Fruit fly (Drosophila melanogaster) whole organism, wandering third instar larva: ENCODE measurements around the gene Tcs3.

Experiments used
- CG32264 ChIP-seq: fragments of 200-800 bp; sonication (Bioruptor generic); optimal IDR thresholded peaks from 2 replicates; lab custom pipeline; 2016; ENCODE audit warnings: missing biosample characterization, missing genetic modification characterization
- CrebA ChIP-seq: fragments of 200-800 bp; sonication (Bioruptor generic); optimal IDR thresholded peaks from 2 replicates; lab custom pipeline; 2016; ENCODE audit warnings: missing biosample characterization, mild to moderate bottlenecking, missing genetic modification characterization, borderline replicate concordance
- Dfd ChIP-seq: fragments of >200 bp; optimal IDR thresholded peaks from 2 replicates; lab custom pipeline; 2017; ENCODE audit warnings: missing biosample characterization, missing genetic modification characterization
- Dif ChIP-seq: fragments of 200-275, 200-300 bp; sonication (Bioruptor generic); optimal IDR thresholded peaks from 2 replicates; lab custom pipeline; 2018; ENCODE audit warnings: missing biosample characterization, missing genetic modification characterization; ENCODE audit not compliant: partially characterized antibody
- GATAd ChIP-seq: sonication (Bioruptor generic); optimal IDR thresholded peaks from 2 replicates; lab custom pipeline; 2016; ENCODE audit warnings: missing biosample characterization, missing genetic modification characterization
- HLH106 ChIP-seq: fragments of 200-800 bp; optimal IDR thresholded peaks from 3 replicates; lab custom pipeline; 2019; ENCODE audit warnings: missing biosample characterization, mild to moderate bottlenecking, missing genetic modification characterization, moderate library complexity
- Hnf4 ChIP-seq: fragments of 200-800 bp; sonication (Bioruptor generic); optimal IDR thresholded peaks from 2 replicates; lab custom pipeline; 2016; ENCODE audit warnings: missing biosample characterization, mild to moderate bottlenecking, missing genetic modification characterization
- Hr78 ChIP-seq: fragments of >200 bp; optimal IDR thresholded peaks from 2 replicates; lab custom pipeline; 2017; ENCODE audit warnings: missing biosample characterization, missing genetic modification characterization
- Hr83 ChIP-seq: fragments of 200-300 bp; sonication (Bioruptor generic); optimal IDR thresholded peaks from 2 replicates; lab custom pipeline; 2016; ENCODE audit warnings: missing biosample characterization, mild to moderate bottlenecking, missing genetic modification characterization, moderate library complexity; ENCODE audit not compliant: poor library complexity, severe bottlenecking
- Jra ChIP-seq: sonication (Bioruptor generic); optimal IDR thresholded peaks from 2 replicates; lab custom pipeline; 2016; ENCODE audit warnings: missing biosample characterization, missing genetic modification characterization
- Mio ChIP-seq: sonication (Bioruptor generic); optimal IDR thresholded peaks from 2 replicates; lab custom pipeline; 2016; ENCODE audit warnings: missing biosample characterization, missing genetic modification characterization
- Myc ChIP-seq: fragments of >200 bp; optimal IDR thresholded peaks from 2 replicates; lab custom pipeline; 2017
- N ChIP-seq: fragments of >200 bp; optimal IDR thresholded peaks from 2 replicates; lab custom pipeline; 2018; ENCODE audit warnings: missing biosample characterization, missing external identifiers, missing genetic modification characterization
- OdsH ChIP-seq: fragments of 200-800 bp; sonication (Bioruptor generic); optimal IDR thresholded peaks from 2 replicates; lab custom pipeline; 2016; ENCODE audit warnings: missing biosample characterization, mild to moderate bottlenecking, missing genetic modification characterization
- Rel ChIP-seq, 2 experiments: fragments of 200-800 bp; sonication (Bioruptor generic) in 1 of 2; optimal IDR thresholded peaks; 2 replicates in 1 of 2; 3 replicates in 1 of 2; lab custom pipeline; 2016 to 2019; ENCODE audit warnings: mild to moderate bottlenecking in 2 of 2, missing biosample characterization in 2 of 2, missing genetic modification characterization in 2 of 2, moderate library complexity in 1 of 2
- Sp1 ChIP-seq: fragments of 200-800 bp; sonication (Bioruptor generic); optimal IDR thresholded peaks from 3 replicates; lab custom pipeline; 2019; ENCODE audit warnings: missing biosample characterization, mild to moderate bottlenecking, missing genetic modification characterization, moderate library complexity
- Vsx2 ChIP-seq: fragments of 200-300, 225-300 bp; sonication (Bioruptor generic); optimal IDR thresholded peaks from 2 replicates; lab custom pipeline; 2018; ENCODE audit warnings: missing biosample characterization, missing genetic modification characterization; ENCODE audit not compliant: partially characterized antibody
- br ChIP-seq: fragments of 200-800 bp; sonication (Bioruptor generic); optimal IDR thresholded peaks from 2 replicates; lab custom pipeline; 2016; ENCODE audit warnings: missing biosample characterization, missing genetic modification characterization
- brk ChIP-seq: fragments of 200-800 bp; sonication (Bioruptor generic); optimal IDR thresholded peaks from 2 replicates; lab custom pipeline; 2016; ENCODE audit warnings: missing biosample characterization, mild to moderate bottlenecking, missing genetic modification characterization
- dl ChIP-seq, 2 experiments: fragments of 175-275, 200-275 bp in 1 of 2; fragments of 200-275 bp in 1 of 2; sonication (Bioruptor generic); optimal IDR thresholded peaks; lab custom pipeline; 2018; ENCODE audit warnings: mild to moderate bottlenecking in 2 of 2, missing biosample characterization in 2 of 2, missing genetic modification characterization in 2 of 2, moderate library complexity in 2 of 2; ENCODE audit not compliant: partially characterized antibody in 2 of 2, insufficient read depth in 1 of 2
- dmrt93B ChIP-seq: fragments of 200-800 bp; sonication (Bioruptor generic); optimal IDR thresholded peaks from 2 replicates; lab custom pipeline; 2018; ENCODE audit warnings: missing biosample characterization, mild to moderate bottlenecking, missing genetic modification characterization
- dsf ChIP-seq: sonication (Bioruptor generic); optimal IDR thresholded peaks from 2 replicates; lab custom pipeline; 2016; ENCODE audit warnings: missing biosample characterization, missing genetic modification characterization, borderline replicate concordance
- ey ChIP-seq: fragments of 200-800 bp; sonication (Bioruptor generic); optimal IDR thresholded peaks from 2 replicates; lab custom pipeline; 2016; ENCODE audit warnings: missing biosample characterization, missing genetic modification characterization
- foxo ChIP-seq, 2 experiments: fragments of 200-800 bp; sonication (Bioruptor generic); optimal IDR thresholded peaks; 2 replicates in 1 of 2; 3 replicates in 1 of 2; lab custom pipeline; 2016 to 2017; ENCODE audit warnings: missing biosample characterization in 2 of 2, missing genetic modification characterization in 2 of 2
- h ChIP-seq: fragments of 200-800 bp; sonication (Bioruptor generic); optimal IDR thresholded peaks from 3 replicates; lab custom pipeline; 2016; ENCODE audit warnings: missing biosample characterization, mild to moderate bottlenecking, missing genetic modification characterization
- jim ChIP-seq: fragments of 175-275, 200-325 bp; sonication (Bioruptor generic); optimal IDR thresholded peaks from 2 replicates; lab custom pipeline; 2016; ENCODE audit warnings: missing biosample characterization, mild to moderate bottlenecking, missing genetic modification characterization
- lola ChIP-seq: fragments of >200 bp; optimal IDR thresholded peaks from 2 replicates; lab custom pipeline; 2017; ENCODE audit warnings: missing biosample characterization, missing genetic modification characterization
- pan ChIP-seq: fragments of >200 bp; optimal IDR thresholded peaks from 2 replicates; lab custom pipeline; 2017
- psq ChIP-seq: fragments of 200-800 bp; sonication (Bioruptor generic); optimal IDR thresholded peaks from 3 replicates; lab custom pipeline; 2017; ENCODE audit warnings: missing biosample characterization, mild to moderate bottlenecking, missing genetic modification characterization, moderate library complexity
- rgr ChIP-seq: fragments of 200-800 bp; sonication (Bioruptor generic); optimal IDR thresholded peaks from 3 replicates; lab custom pipeline; 2016; ENCODE audit warnings: missing biosample characterization, mild to moderate bottlenecking, missing genetic modification characterization
- sage ChIP-seq: fragments of 200-800 bp; sonication (Bioruptor generic); optimal IDR thresholded peaks from 2 replicates; lab custom pipeline; 2016; ENCODE audit warnings: missing biosample characterization, mild to moderate bottlenecking, missing genetic modification characterization
- sv ChIP-seq: fragments of 200-800 bp; sonication (Bioruptor generic); optimal IDR thresholded peaks from 3 replicates; lab custom pipeline; 2016; ENCODE audit warnings: missing biosample characterization, missing genetic modification characterization
- tai ChIP-seq: sonication (Bioruptor generic); optimal IDR thresholded peaks from 2 replicates; lab custom pipeline; 2016; ENCODE audit warnings: missing biosample characterization, missing genetic modification characterization
- usp ChIP-seq: fragments of >200 bp; optimal IDR thresholded peaks from 2 replicates; lab custom pipeline; 2017; ENCODE audit warnings: missing biosample characterization, missing genetic modification characterization

Tcs3 gene

dm6 chr3L:16309972-16310371, 41.8 kb upstream of the Tcs3 start:
- TF ChIP-seq GATAd (GFP tag; lab: Kevin White, UChicago), result no peak
- peak; percentile 17 for TF ChIP-seq br
- TF ChIP-seq foxo (GFP tag; optimal IDR thresholded peaks at IDR 0.05; lab: Kevin White, UChicago), result peak in 1 of 2 experiments; percentile 55
- TF ChIP-seq tai, result no peak
- TF ChIP-seq sv, result no peak
- peak; percentile 32 for TF ChIP-seq ey (GFP tag; lab: Kevin White, UChicago)
- no peak for TF ChIP-seq usp
- no peak for TF ChIP-seq brk (GFP tag; lab: Kevin White, UChicago)
- TF ChIP-seq N (GFP tag; lab: Kevin White, UChicago), result no peak

- TF ChIP-seq tai (no peak), sv (no peak), lola (GFP tag; lab: Kevin White, UChicago) (no peak), OdsH (no peak), N (GFP tag; lab: Kevin White, UChicago) (no peak), br (no peak), Vsx2 (GFP tag; lab: Kevin White, UChicago) (no peak), Hnf4 (no peak), Jra (no peak), dl (GFP tag; optimal IDR thresholded peaks at IDR 0.05; lab: Kevin White, UChicago; ENCODE audit: insufficient read depth in 1 of 2, partially characterized antibody in 2 of 2) (no peak), Mio (GFP tag; lab: Kevin White, UChicago) (no peak), jim (GFP tag; lab: Kevin White, UChicago) (no peak), dsf (GFP tag; lab: Kevin White, UChicago) (no peak), pan (lab: Kevin White, UChicago) (no peak), rgr (GFP tag; lab: Kevin White, UChicago) (no peak), psq (GFP tag; lab: Kevin White, UChicago) (no peak), CG32264 (GFP tag; lab: Kevin White, UChicago) (no peak), dmrt93B (GFP tag; lab: Kevin White, UChicago) (no peak), h (GFP tag; lab: Kevin White, UChicago) (no peak)
- TF ChIP-seq, all 38 proteins: peak for 0
Measured at dm6 chr3L:16313985-16314384, 37.8 kb upstream of the Tcs3 start, which contains the start of gene CG13062. CG13062 (plus strand) TSS chr3L:16314285.

- TF ChIP-seq sage (GFP tag; lab: Kevin White, UChicago) (no peak), Hr83 (GFP tag; lab: Kevin White, UChicago) (no peak), HLH106 (tag; lab: Kevin White, UChicago) (no peak), CrebA (no peak), OdsH (no peak), N (GFP tag; lab: Kevin White, UChicago) (no peak), Dif (GFP tag; lab: Kevin White, UChicago) (no peak), Dfd (no peak), lola (GFP tag; lab: Kevin White, UChicago) (no peak), pan (lab: Kevin White, UChicago) (no peak), sv (no peak), Jra (no peak), Sp1 (GFP tag; lab: Kevin White, UChicago) (no peak)
Measured at dm6 chr3L:16317724-16318123, 34.1 kb upstream of the Tcs3 start, which contains the start of gene Nplp3. Nplp3 (plus strand) TSS chr3L:16318024.

dm6 chr3L:16319399-16319906, 32.3 kb upstream of the Tcs3 start, which contains the start of the genes CG13041 and CG13060:
CG13041 (minus strand) TSS chr3L:16319526.
CG13060 (plus strand) TSS chr3L:16319856.
- no peak for TF ChIP-seq rgr (GFP tag; lab: Kevin White, UChicago)
- TF ChIP-seq Hr83 (GFP tag; lab: Kevin White, UChicago), result no peak
- TF ChIP-seq h (GFP tag; lab: Kevin White, UChicago), result no peak
- TF ChIP-seq GATAd (GFP tag; lab: Kevin White, UChicago), result no peak
- TF ChIP-seq CrebA, result no peak
- no peak for TF ChIP-seq Myc (lab: Kevin White, UChicago)
- TF ChIP-seq Rel (GFP tag; optimal IDR thresholded peaks at IDR 0.05; lab: Kevin White, UChicago), result no peak
- no peak for TF ChIP-seq Rel (tag; optimal IDR thresholded peaks at IDR 0.05; lab: Kevin White, UChicago)
- no peak for TF ChIP-seq Hr78 (GFP tag; lab: Kevin White, UChicago)
- no peak for TF ChIP-seq N (GFP tag; lab: Kevin White, UChicago)
- no peak for TF ChIP-seq ey (GFP tag; lab: Kevin White, UChicago)
- TF ChIP-seq, all 38 proteins: peak for 0
